Worm (Caenorhabditis elegans): ENCODE results near the gene bath-21.

DNA sequence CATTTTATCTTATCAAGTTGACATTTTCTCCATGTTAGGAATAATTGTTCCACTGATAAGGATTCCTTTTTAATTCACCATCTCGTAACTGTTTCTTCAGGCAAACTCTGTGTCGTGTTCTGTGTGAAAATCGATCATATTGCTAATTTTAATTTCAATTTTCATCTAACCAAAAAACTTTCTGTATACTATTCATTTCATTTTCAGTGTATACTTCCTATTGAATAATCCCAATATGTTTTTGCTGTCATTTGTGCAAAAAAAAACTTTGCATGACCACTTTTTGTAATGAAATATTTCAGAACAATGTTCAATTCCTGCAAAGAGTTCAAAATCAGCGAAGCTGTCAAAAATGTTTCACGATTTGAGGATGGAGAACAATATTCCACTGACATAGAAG lies 39.4 kb downstream of the bath-21 start, which contains the start of gene Y16E11A.4:
- no peak for TF ChIP-seq nhr-11 (tag; optimal IDR thresholded peaks at IDR 0.05)
- TF ChIP-seq nhr-23 (tag; optimal IDR thresholded peaks at IDR 0.05) = no peak
- no peak for TF ChIP-seq F13H6.1 (tag; optimal IDR thresholded peaks at IDR 0.05)
- TF ChIP-seq nhr-25 (tag; optimal IDR thresholded peaks at IDR 0.05) = no peak
- TF ChIP-seq gmeb-1 (tag; optimal IDR thresholded peaks at IDR 0.05) = no peak
- no peak for TF ChIP-seq egl-27 (tag; optimal IDR thresholded peaks at IDR 0.05)
- no peak for TF ChIP-seq snpc-4 (tag; optimal IDR thresholded peaks at IDR 0.05)
- no peak for TF ChIP-seq elt-1 (tag; optimal IDR thresholded peaks at IDR 0.05)
- TF ChIP-seq ceh-82 (tag; optimal IDR thresholded peaks at IDR 0.05) = no peak
- TF ChIP-seq lsy-2 (tag; optimal IDR thresholded peaks at IDR 0.05) = no peak
- TF ChIP-seq sem-4 (tag; optimal IDR thresholded peaks at IDR 0.05) = no peak
- TF ChIP-seq unc-62 (GFP tag; optimal IDR thresholded peaks at IDR 0.05) = no peak

Measured in whole organism, L2 larva.